Worm (Caenorhabditis elegans): Measurements from ENCODE around the gene cogc-8.

Gene cogc-8

DNA sequence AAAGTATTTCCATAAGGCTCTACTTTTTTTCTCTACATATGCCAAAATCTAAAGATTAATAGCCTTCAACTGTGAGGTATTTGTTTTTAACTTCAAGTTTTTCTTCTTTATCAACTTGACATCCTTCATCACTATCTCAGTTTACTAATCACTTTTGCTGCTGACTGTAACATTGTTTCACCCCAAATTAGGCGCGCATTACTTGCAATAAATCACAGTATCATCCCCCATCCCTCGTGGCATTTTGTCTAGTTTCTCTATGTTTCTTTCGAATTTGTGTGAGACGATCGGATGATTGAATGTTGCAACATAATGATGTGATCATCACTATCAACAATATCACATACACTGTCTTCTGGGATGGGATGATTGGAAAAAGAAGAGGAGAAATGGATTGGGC, 7.2 kb downstream of the cogc-8 start:
- TF ChIP-seq rnt-1 (tag; optimal IDR thresholded peaks at IDR 0.05) (peak; percentile 1), nhr-237 (tag; optimal IDR thresholded peaks at IDR 0.05) (no peak), tbx-2 (tag; optimal IDR thresholded peaks at IDR 0.05) (peak; percentile 50), alr-1 (tag; optimal IDR thresholded peaks at IDR 0.05; ENCODE audit: borderline replicate concordance) (no peak), fkh-4 (tag; optimal IDR thresholded peaks at IDR 0.05; ENCODE audit: borderline replicate concordance) (no peak), mep-1 (tag; optimal IDR thresholded peaks at IDR 0.05) (no peak), C04F5.9 (tag; optimal IDR thresholded peaks at IDR 0.05) (no peak), egl-13 (tag; optimal IDR thresholded peaks at IDR 0.05) (no peak), unc-130 (tag; optimal IDR thresholded peaks at IDR 0.05) (peak; percentile 32), unc-62 (GFP tag; optimal IDR thresholded peaks at IDR 0.05) (no peak), xbp-1 (tag; optimal IDR thresholded peaks at IDR 0.05) (no peak), sup-37 (GFP tag; optimal IDR thresholded peaks at IDR 0.05) (no peak), lsy-2 (tag; optimal IDR thresholded peaks at IDR 0.05) (peak; percentile 13 to 62), elt-2 (tag; optimal IDR thresholded peaks at IDR 0.05) (no peak), lin-13 (GFP tag; optimal IDR thresholded peaks at IDR 0.05) (no peak), snpc-4 (tag; optimal IDR thresholded peaks at IDR 0.05) (no peak), zip-4 (GFP tag; optimal IDR thresholded peaks at IDR 0.05) (no peak), mab-9 (GFP tag; IDR thresholded peaks at IDR 0.05) (no peak), nhr-84 (tag; optimal IDR thresholded peaks at IDR 0.05) (no peak), ceh-90 (tag; optimal IDR thresholded peaks at IDR 0.05) (no peak), nhr-71 (tag; optimal IDR thresholded peaks at IDR 0.05) (peak; percentile 78), dsc-1 (tag; optimal IDR thresholded peaks at IDR 0.05) (no peak), sox-4 (tag; optimal IDR thresholded peaks at IDR 0.05) (no peak), snu-23 (GFP tag; optimal IDR thresholded peaks at IDR 0.05) (peak; percentile 64), hpl-2 (GFP tag; optimal IDR thresholded peaks at IDR 0.05) (peak; percentile 2), ztf-11 (tag; optimal IDR thresholded peaks at IDR 0.05) (no peak), vab-15 (tag; optimal IDR thresholded peaks at IDR 0.05) (peak; percentile 64), zag-1 (tag; optimal IDR thresholded peaks at IDR 0.05) (no peak), unc-86 (tag; optimal IDR thresholded peaks at IDR 0.05) (no peak), F16B12.6 (tag; optimal IDR thresholded peaks at IDR 0.05) (no peak), sptf-1 (tag; optimal IDR thresholded peaks at IDR 0.05) (no peak), mef-2 (tag; optimal IDR thresholded peaks at IDR 0.05) (no peak), efl-3 (GFP tag; optimal IDR thresholded peaks at IDR 0.05) (no peak), ceh-82 (tag; optimal IDR thresholded peaks at IDR 0.05) (no peak), ama-1 (optimal IDR thresholded peaks at IDR 0.05) (no peak), ces-1 (GFP tag; optimal IDR thresholded peaks at IDR 0.05) (no peak), ztf-4 (tag; optimal IDR thresholded peaks at IDR 0.05) (no peak), jun-1 (tag; optimal IDR thresholded peaks at IDR 0.05) (no peak), irx-1 (tag; optimal IDR thresholded peaks at IDR 0.05) (no peak), C16A3.4 (tag; optimal IDR thresholded peaks at IDR 0.05) (peak; percentile 32), ceh-88 (GFP tag; IDR thresholded peaks at IDR 0.05) (no peak), nhr-19 (GFP tag; conservative IDR thresholded peaks at IDR 0.05) (peak; percentile 51), hlh-4 (tag; optimal IDR thresholded peaks at IDR 0.05) (no peak), lir-3 (tag; optimal IDR thresholded peaks at IDR 0.05; ENCODE audit: poor library complexity) (no peak), mdl-1 (tag; optimal IDR thresholded peaks at IDR 0.05) (peak in 1 of 2 experiments; percentile 93), pqm-1 (tag; optimal IDR thresholded peaks at IDR 0.05) (no peak), nhr-20 (tag; optimal IDR thresholded peaks at IDR 0.05) (peak; percentile 73), lin-35 (GFP tag; optimal IDR thresholded peaks at IDR 0.05) (peak in 1 of 2 experiments; percentile 76), dpl-1 (GFP tag; optimal IDR thresholded peaks at IDR 0.05) (peak in 2 of 3 experiments; percentile 8 to 38), nhr-28 (tag; optimal IDR thresholded peaks at IDR 0.05) (no peak), efl-1 (optimal IDR thresholded peaks at IDR 0.05) (peak in 1 of 2 experiments; percentile 7), efl-1 (GFP tag; optimal IDR thresholded peaks at IDR 0.05 in 1 of 2) (peak in 1 of 2 experiments; percentile 84), nhr-90 (tag; optimal IDR thresholded peaks at IDR 0.05; ENCODE audit: poor library complexity) (peak; percentile 67), lin-15B (tag; optimal IDR thresholded peaks at IDR 0.05) (no peak), nhr-85 (tag) (peak; percentile 94)
